Worm (Caenorhabditis elegans): ENCODE measurements around the gene cup-16.

DNA sequence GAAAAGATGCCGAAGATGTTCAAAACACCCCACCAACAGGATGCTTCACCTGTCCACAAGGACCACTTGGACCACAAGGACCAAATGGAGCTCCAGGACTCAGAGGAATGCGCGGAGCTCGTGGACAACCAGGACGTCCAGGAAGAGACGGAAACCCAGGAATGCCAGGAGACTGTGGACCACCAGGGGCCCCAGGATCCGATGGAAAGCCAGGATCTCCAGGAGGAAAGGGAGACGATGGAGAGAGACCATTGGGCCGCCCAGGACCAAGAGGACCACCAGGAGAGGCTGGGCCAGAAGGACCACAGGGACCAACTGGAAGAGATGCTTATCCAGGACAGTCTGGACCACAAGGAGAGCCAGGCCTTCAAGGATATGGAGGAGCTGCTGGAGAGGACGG is 26.7 kb downstream of the cup-16 start:
- TF ChIP-seq ama-1 (optimal IDR thresholded peaks at IDR 0.05) (no peak), nhr-11 (tag; optimal IDR thresholded peaks at IDR 0.05) (no peak), nhr-12 (tag; optimal IDR thresholded peaks at IDR 0.05) (no peak), ztf-11 (tag; optimal IDR thresholded peaks at IDR 0.05) (no peak), lin-11 (tag; optimal IDR thresholded peaks at IDR 0.05) (no peak), crh-2 (tag; optimal IDR thresholded peaks at IDR 0.05) (no peak), nhr-77 (tag; optimal IDR thresholded peaks at IDR 0.05) (no peak), Y55F3AM.14 (GFP tag; optimal IDR thresholded peaks at IDR 0.05) (no peak), unc-62 (GFP tag; optimal IDR thresholded peaks at IDR 0.05) (no peak), elt-1 (tag; optimal IDR thresholded peaks at IDR 0.05) (no peak), nhr-6 (tag; optimal IDR thresholded peaks at IDR 0.05) (no peak), blmp-1 (tag; optimal IDR thresholded peaks at IDR 0.05; ENCODE audit: insufficient read depth) (no peak)
